Worm (Caenorhabditis elegans): Measurements from ENCODE around the gene C06B8.3.

C06B8.3 gene

DNA sequence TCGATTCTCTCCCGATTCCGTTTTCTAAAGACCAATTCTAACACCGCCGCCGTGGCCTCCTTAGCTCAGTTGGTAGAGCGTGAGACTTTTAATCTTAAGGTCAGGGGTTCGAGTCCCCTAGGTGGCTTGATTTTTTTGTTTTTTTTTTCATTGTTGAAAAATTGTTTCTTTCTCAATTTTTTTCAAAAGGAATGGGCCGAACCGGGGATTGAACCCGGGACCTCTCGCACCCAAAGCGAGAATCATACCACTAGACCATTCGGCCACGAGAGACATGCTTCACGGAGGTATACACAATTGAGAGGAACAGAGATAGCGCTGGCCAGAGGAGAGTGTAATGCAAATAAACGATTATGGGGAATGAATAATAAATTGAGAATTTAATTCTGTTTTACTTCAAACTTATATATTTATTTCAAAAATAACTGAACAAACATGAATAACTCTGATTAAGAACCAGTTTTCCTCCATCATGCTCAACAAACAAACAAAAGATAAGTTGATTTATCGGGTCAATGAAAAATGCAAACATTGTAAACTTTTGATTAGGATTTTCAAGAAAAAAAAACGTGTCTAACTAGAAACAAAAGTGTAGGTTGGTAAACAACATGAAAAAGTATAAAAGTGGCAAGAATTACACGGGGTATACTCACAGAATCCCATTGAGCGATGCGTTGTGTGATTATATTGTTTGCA lies 19.3 kb downstream of the C06B8.3 start, which contains the start of gene pqn-71 (continued):
- TF ChIP-seq nhr-28 (tag; optimal IDR thresholded peaks at IDR 0.05) (peak; percentile 74), lin-29 (GFP tag; IDR thresholded peaks at IDR 0.05) (peak; percentile 93), hlh-30 (tag; optimal IDR thresholded peaks at IDR 0.05; ENCODE audit: insufficient read depth) (peak; percentile 91), lin-1 (GFP tag; IDR thresholded peaks at IDR 0.05) (peak; percentile 92), ceh-44 (GFP tag; IDR thresholded peaks at IDR 0.05) (peak; percentile 93), daf-8 (GFP tag; IDR thresholded peaks at IDR 0.05) (peak; percentile 63; the same call in 1 of the 2 replicates), spr-3 (GFP tag; optimal IDR thresholded peaks at IDR 0.05) (peak; percentile 91), ceh-62 (tag; optimal IDR thresholded peaks at IDR 0.05) (no peak), ztf-7 (tag; optimal IDR thresholded peaks at IDR 0.05) (no peak), set-16 (GFP tag; IDR thresholded peaks at IDR 0.05) (peak; percentile 63; the same call in 1 of the 2 replicates), lin-38 (GFP tag; IDR thresholded peaks at IDR 0.05) (peak; percentile 89), hlh-11 (tag; optimal IDR thresholded peaks at IDR 0.05) (peak; percentile 89), pha-4 (GFP tag; IDR thresholded peaks at IDR 0.05) (no peak; the same call in none of the 2 replicates), pha-4 (tag; optimal IDR thresholded peaks at IDR 0.05) (peak; percentile 53), rbr-2 (tag; optimal IDR thresholded peaks at IDR 0.05) (peak; percentile 95), ceh-20 (GFP tag; IDR thresholded peaks at IDR 0.05) (peak; percentile 89), dmd-8 (GFP tag; IDR thresholded peaks at IDR 0.05) (peak; percentile 98), tra-1 (GFP tag; IDR thresholded peaks at IDR 0.05) (peak; percentile 97), tag-97 (GFP tag; IDR thresholded peaks at IDR 0.05) (0 out of 2 replicates have a peak, but pooled peaks have one; percentile 41), pqm-1 (tag; optimal IDR thresholded peaks at IDR 0.05) (no peak), egl-27 (tag; optimal IDR thresholded peaks at IDR 0.05) (no peak), hmg-1.1 (GFP tag; IDR thresholded peaks at IDR 0.05) (peak; percentile 97), jun-1 (tag; optimal IDR thresholded peaks at IDR 0.05) (peak; percentile 75), mxl-2 (GFP tag; conservative IDR thresholded peaks at IDR 0.05) (peak; percentile 85), aha-1 (tag) (no peak), lin-13 (GFP tag; optimal IDR thresholded peaks at IDR 0.05) (peak; percentile 93), ZK546.5 (tag; optimal IDR thresholded peaks at IDR 0.05) (no peak), dmd-6 (GFP tag; IDR thresholded peaks at IDR 0.05) (peak; percentile 94), unc-39 (tag; optimal IDR thresholded peaks at IDR 0.05) (no peak), Y5F2A.4 (GFP tag; optimal IDR thresholded peaks at IDR 0.05) (peak; percentile 81), Y48G9A.11 (GFP tag; IDR thresholded peaks at IDR 0.05) (peak; percentile 92), madf-5 (GFP tag; IDR thresholded peaks at IDR 0.05) (peak; percentile 94 to 95), aly-2 (tag; optimal IDR thresholded peaks at IDR 0.05) (peak; percentile 48), nhr-48 (tag; optimal IDR thresholded peaks at IDR 0.05) (peak; percentile 91), lir-3 (tag; optimal IDR thresholded peaks at IDR 0.05) (peak; percentile 90), egl-43 (GFP tag; IDR thresholded peaks at IDR 0.05) (peak; percentile 97), madf-9 (GFP tag; conservative IDR thresholded peaks at IDR 0.05) (peak; percentile 94), ztf-11 (tag; optimal IDR thresholded peaks at IDR 0.05) (no peak), mdt-29 (GFP tag; IDR thresholded peaks at IDR 0.05) (peak; percentile 93), nhr-42 (GFP tag; IDR thresholded peaks at IDR 0.05) (peak; percentile 94), Y75B8A.6 (GFP tag; IDR thresholded peaks at IDR 0.05) (peak; percentile 91), nhr-11 (tag; optimal IDR thresholded peaks at IDR 0.05) (peak; percentile 64), Y105C5A.15 (GFP tag; IDR thresholded peaks at IDR 0.05) (peak; percentile 97), snpc-4 (tag; optimal IDR thresholded peaks at IDR 0.05) (peak; percentile 27), zip-11 (GFP tag; IDR thresholded peaks at IDR 0.05) (peak; percentile 85; the same call in 1 of the 2 replicates), gei-8 (GFP tag; optimal IDR thresholded peaks at IDR 0.05) (peak; percentile 83), nhr-237 (tag; optimal IDR thresholded peaks at IDR 0.05) (peak; percentile 46), php-3 (GFP tag; IDR thresholded peaks at IDR 0.05) (peak; percentile 80), ceh-82 (tag; optimal IDR thresholded peaks at IDR 0.05) (no peak), fos-1 (tag; optimal IDR thresholded peaks at IDR 0.05) (no peak), cey-2 (tag; optimal IDR thresholded peaks at IDR 0.05; ENCODE audit: borderline replicate concordance, insufficient read depth) (peak; percentile 70)
